Worm (Caenorhabditis elegans) whole organism, L4 larva: Measurements from ENCODE around the gene lgc-33.

ENCODE experiments used
- F49E8.2 ChIP-seq: sonication (generic microtip); optimal IDR thresholded peaks from 2 replicates; lab custom pipeline; 2016; ENCODE audit warnings: missing compliant biosample characterization, mild to moderate bottlenecking, missing genetic modification characterization, borderline replicate concordance
- ceh-28 ChIP-seq: fragments of 150-350 bp; optimal IDR thresholded peaks from 2 replicates; lab custom pipeline; 2014; ENCODE audit warnings: missing biosample characterization, missing genetic modification reagents, missing genetic modification characterization
- ceh-62 ChIP-seq: sonication (generic microtip); optimal IDR thresholded peaks from 2 replicates; lab custom pipeline; 2017; ENCODE audit warnings: missing biosample characterization, missing genetic modification characterization
- daf-19 ChIP-seq: fragments of 200-800 bp; sonication (Bioruptor generic); conservative IDR thresholded peaks from 2 replicates; pipeline ENCODE4 v1.3.6; 2022; ENCODE audit warnings: missing genetic modification characterization, missing compliant biosample characterization
- fkh-10 ChIP-seq: fragments of 150-350 bp; optimal IDR thresholded peaks from 2 replicates; lab custom pipeline; 2014; ENCODE audit warnings: missing biosample characterization, missing genetic modification reagents, missing genetic modification characterization
- lir-3 ChIP-seq: sonication (generic microtip); optimal IDR thresholded peaks from 2 replicates; lab custom pipeline; 2016; ENCODE audit warnings: mild to moderate bottlenecking, missing genetic modification characterization, missing compliant biosample characterization
- lsy-2 ChIP-seq, 2 experiments: fragments of 150-350 bp in 1 of 2; sonication (generic microtip) in 1 of 2; optimal IDR thresholded peaks; 2 replicates each; lab custom pipeline; 2014 to 2017; ENCODE audit warnings: missing biosample characterization in 2 of 2, missing genetic modification characterization in 2 of 2
- nhr-42 ChIP-seq: fragments of 200-800 bp; sonication (Bioruptor generic); IDR thresholded peaks from 2 replicates; pipeline ENCODE4 v1.3.6; 2022; ENCODE audit warnings: missing genetic modification characterization, missing compliant biosample characterization
- nhr-76 ChIP-seq: fragments of 150-350 bp; optimal IDR thresholded peaks from 2 replicates; lab custom pipeline; 2014; ENCODE audit warnings: missing biosample characterization, missing genetic modification characterization
- pqm-1 ChIP-seq: sonication (generic microtip); optimal IDR thresholded peaks from 2 replicates; lab custom pipeline; 2017; ENCODE audit warnings: missing biosample characterization, missing genetic modification characterization
- zag-1 ChIP-seq: fragments of 150-350 bp; optimal IDR thresholded peaks from 2 replicates; lab custom pipeline; 2014; ENCODE audit warnings: missing biosample characterization, missing genetic modification characterization

DNA sequence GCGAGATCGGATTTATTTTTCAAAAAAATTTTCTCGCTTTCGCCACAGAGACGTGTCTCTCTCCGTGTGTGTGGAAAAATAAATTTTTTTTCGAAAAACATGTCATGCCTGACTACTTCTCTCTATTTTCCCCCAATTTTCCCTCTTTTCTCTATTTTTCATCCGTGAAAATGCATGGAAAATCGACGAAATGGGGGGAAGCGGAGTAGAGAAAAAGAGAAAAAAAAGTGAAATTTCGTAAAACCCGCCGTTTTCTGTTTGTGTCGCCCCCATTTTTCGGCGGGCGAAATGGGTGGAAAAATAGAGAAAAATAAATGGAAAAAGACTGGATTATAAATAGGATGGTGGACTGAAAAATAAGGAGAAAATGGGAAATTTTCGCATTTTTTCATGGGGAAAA lies 11.8 kb upstream of the lgc-33 start:
- no peak for TF ChIP-seq nhr-76 (tag; lab: Kevin White, UChicago)
- peak in 1 of 2 experiments; percentile 34 for TF ChIP-seq lsy-2 (tag; optimal IDR thresholded peaks at IDR 0.05; lab: Kevin White, UChicago)
- TF ChIP-seq lir-3 (tag; lab: Kevin White, UChicago), result no peak
- no peak for TF ChIP-seq fkh-10 (GFP tag; lab: Kevin White, UChicago)
- no peak for TF ChIP-seq ceh-62 (tag; lab: Kevin White, UChicago)
- no peak for TF ChIP-seq F49E8.2 (tag; lab: Kevin White, UChicago)
- no peak for TF ChIP-seq pqm-1 (tag; lab: Kevin White, UChicago)
- no peak for TF ChIP-seq ceh-28 (tag; lab: Kevin White, UChicago)
- no peak for TF ChIP-seq zag-1 (tag; lab: Kevin White, UChicago)
- TF ChIP-seq nhr-42 (GFP tag; lab: Robert Waterston, UW), result no peak
- TF ChIP-seq daf-19 (GFP tag; lab: Robert Waterston, UW), result no peak
